Fruit fly (Drosophila melanogaster) ovary, adult (tissue): Measurements from ENCODE around the gene Ada2a.

Experiments
- CG17801 ChIP-seq: fragments of 200-800 bp; optimal IDR thresholded peaks from 2 replicates; lab custom pipeline; 2019; ENCODE audit warnings: missing biosample characterization, mild to moderate bottlenecking, missing genetic modification characterization, moderate library complexity; ENCODE audit not compliant: partially characterized antibody

Gene Ada2a

dm6 chr3R:18226809-18227157 is 28.5 kb downstream of the Ada2a start:
- TF ChIP-seq CG17801 (GFP tag; lab: Kevin White, UChicago), result no peak

dm6 chr3R:18226043-18226808 is 29.1 kb downstream of the Ada2a start, which contains the start of the genes CG7168 and Mdh2:
Gene CG7168, minus strand, starts transcription at chr3R:18226082.
Gene Mdh2, plus strand, starts transcription at chr3R:18226396.
- peak; percentile 12 for TF ChIP-seq CG17801 (GFP tag; lab: Kevin White, UChicago)

dm6 chr3R:18223434-18223833 is 31.9 kb downstream of the Ada2a start, which contains the start of the genes mTerf5 and Non3:
Gene mTerf5, minus strand, starts transcription at chr3R:18223682.
Gene Non3, plus strand, starts transcription at chr3R:18223722.
- peak; percentile 73 for TF ChIP-seq CG17801 (GFP tag; lab: Kevin White, UChicago)

dm6 chr3R:18220211-18220749 is 35.0 kb downstream of the Ada2a start, which contains the start of the genes CG7988 and CG7183:
Gene CG7988, plus strand, starts transcription at chr3R:18220526.
Gene CG7183, minus strand, starts transcription at chr3R:18220699.
- TF ChIP-seq CG17801 (GFP tag; lab: Kevin White, UChicago), result peak; percentile 98

dm6 chr3R:18215900-18216299 is 39.4 kb downstream of the Ada2a start, which contains the start of gene CG14314:
Gene CG14314, plus strand, starts transcription at chr3R:18216142.
- TF ChIP-seq CG17801 (GFP tag; lab: Kevin White, UChicago), result no peak

dm6 chr3R:18215300-18215699 is 40.0 kb downstream of the Ada2a start:
- peak; percentile 36 for TF ChIP-seq CG17801 (GFP tag; lab: Kevin White, UChicago)

dm6 chr3R:18208479-18208878 is 46.8 kb downstream of the Ada2a start, which contains the start of gene CG44158:
Gene CG44158, plus strand, starts transcription at chr3R:18208779.
- no peak for TF ChIP-seq CG17801 (GFP tag; lab: Kevin White, UChicago)
